Fruit fly (Drosophila melanogaster) whole organism, embryonic: ENCODE results near the gene Bet3.

Source experiments
- Aef1 ChIP-seq: fragments of 200-800 bp; sonication (Bioruptor generic); IDR thresholded peaks from 3 replicates; pipeline ENCODE4 v1.3.6; 2022; ENCODE audit warnings: missing biosample characterization, missing genetic modification characterization
- Asciz ChIP-seq: fragments of 200-800 bp; sonication (Bioruptor generic); optimal IDR thresholded peaks from 2 replicates; lab custom pipeline; 2017; ENCODE audit warnings: missing biosample characterization, mild to moderate bottlenecking, missing genetic modification characterization, missing genetic modification reagents
- CG1024 ChIP-seq: fragments of 200-800 bp; sonication (Bioruptor generic); IDR thresholded peaks from 2 replicates; pipeline ENCODE4 v1.3.6; 2022; ENCODE audit warnings: missing biosample characterization, missing genetic modification characterization
- CG11504 ChIP-seq: fragments of 200-800 bp; sonication (Bioruptor generic); optimal IDR thresholded peaks from 3 replicates; lab custom pipeline; 2019; ENCODE audit warnings: missing biosample characterization, mild to moderate bottlenecking, missing genetic modification characterization, moderate library complexity
- CG13424 ChIP-seq: fragments of 200-800 bp; sonication (Bioruptor generic); optimal IDR thresholded peaks from 2 replicates; lab custom pipeline; 2019; ENCODE audit warnings: missing biosample characterization, mild to moderate bottlenecking, missing genetic modification characterization, moderate library complexity
- CG14050 ChIP-seq: fragments of 200-800 bp; sonication (Bioruptor generic); IDR thresholded peaks from 3 replicates; pipeline ENCODE4 v1.3.6; 2022; ENCODE audit warnings: missing biosample characterization, missing genetic modification characterization
- CG15479 ChIP-seq: fragments of 200-800 bp; sonication (Bioruptor generic); optimal IDR thresholded peaks from 3 replicates; lab custom pipeline; 2019; ENCODE audit warnings: missing biosample characterization, mild to moderate bottlenecking, missing genetic modification characterization, moderate library complexity
- CG15514 ChIP-seq: fragments of 200-800 bp; sonication (Bioruptor generic); optimal IDR thresholded peaks from 3 replicates; lab custom pipeline; 2017; ENCODE audit warnings: missing biosample characterization, missing genetic modification characterization, mild to moderate bottlenecking, moderate library complexity, missing genetic modification reagents
- CG17186 ChIP-seq: fragments of 200-800 bp; sonication (Bioruptor generic); optimal IDR thresholded peaks from 3 replicates; lab custom pipeline; 2017; ENCODE audit warnings: missing biosample characterization, missing genetic modification reagents, missing genetic modification characterization
- CG17829 ChIP-seq: fragments of 200-800 bp; optimal IDR thresholded peaks from 2 replicates; lab custom pipeline; 2019; ENCODE audit warnings: missing biosample characterization, mild to moderate bottlenecking, missing genetic modification characterization, moderate library complexity
- CG2678 ChIP-seq: fragments of 200-800 bp; sonication (Bioruptor generic); optimal IDR thresholded peaks from 3 replicates; lab custom pipeline; 2019; ENCODE audit warnings: missing biosample characterization, mild to moderate bottlenecking, missing genetic modification characterization, moderate library complexity
- CG31388 ChIP-seq: fragments of 200-800 bp; sonication (Bioruptor generic); optimal IDR thresholded peaks from 2 replicates; lab custom pipeline; 2016; ENCODE audit warnings: missing biosample characterization, missing genetic modification characterization
- CG32532 ChIP-seq: fragments of 200-800 bp; sonication (Bioruptor generic); IDR thresholded peaks from 2 replicates; pipeline ENCODE4 v1.3.6; 2022; ENCODE audit warnings: missing biosample characterization, missing genetic modification characterization
- CG4328 ChIP-seq: fragments of 200-800 bp; sonication (Bioruptor generic); optimal IDR thresholded peaks from 3 replicates; lab custom pipeline; 2017; ENCODE audit warnings: missing biosample characterization, missing genetic modification reagents, missing genetic modification characterization
- CG6791 ChIP-seq: fragments of 200-800 bp; sonication (Bioruptor generic); IDR thresholded peaks from 3 replicates; pipeline ENCODE4 v1.3.6; 2022; ENCODE audit warnings: missing biosample characterization, missing genetic modification characterization; ENCODE audit not compliant: partially characterized antibody
- CG8089 ChIP-seq: fragments of 200-800 bp; sonication (Bioruptor generic); optimal IDR thresholded peaks from 3 replicates; lab custom pipeline; 2016; ENCODE audit warnings: missing biosample characterization, missing genetic modification characterization
- CG9609 ChIP-seq: fragments of 200-800 bp; sonication (Bioruptor generic); optimal IDR thresholded peaks from 3 replicates; lab custom pipeline; 2016; ENCODE audit warnings: missing biosample characterization, missing genetic modification characterization
- CG9797 ChIP-seq: fragments of 200-800 bp; sonication (Bioruptor generic); optimal IDR thresholded peaks from 3 replicates; lab custom pipeline; 2018; ENCODE audit warnings: missing biosample characterization, mild to moderate bottlenecking, missing genetic modification characterization
- D ChIP-seq, 2 experiments: fragments of 200-800 bp in 1 of 2; fragments of >200 bp in 1 of 2; sonication (Bioruptor generic) in 1 of 2; optimal IDR thresholded peaks; 2 replicates in 1 of 2; 3 replicates in 1 of 2; lab custom pipeline; 2017; ENCODE audit warnings: mild to moderate bottlenecking in 1 of 2, missing biosample characterization in 1 of 2, missing genetic modification characterization in 1 of 2, missing genetic modification reagents in 1 of 2
- Dref ChIP-seq: fragments of 200-800 bp; sonication (Bioruptor generic); IDR thresholded peaks from 2 replicates; pipeline ENCODE4 v1.3.6; 2022; ENCODE audit warnings: missing biosample characterization, missing genetic modification characterization
- Ets65A ChIP-seq: fragments of 200-800 bp; sonication (Bioruptor generic); peaks from one replicate; lab custom pipeline; 2016; ENCODE audit warnings: missing biosample characterization, missing genetic modification characterization
- Ets97D ChIP-seq: fragments of 200-800 bp; sonication (Bioruptor generic); optimal IDR thresholded peaks from 3 replicates; lab custom pipeline; 2016; ENCODE audit warnings: missing biosample characterization, missing genetic modification characterization
- GATAe ChIP-seq: fragments of 200-800 bp; sonication (Bioruptor generic); conservative IDR thresholded peaks from 2 replicates; pipeline ENCODE4 v1.3.6; 2022; ENCODE audit warnings: missing biosample characterization, missing genetic modification characterization
- Gsc ChIP-seq: fragments of 200-800 bp; sonication (Bioruptor generic); IDR thresholded peaks from 2 replicates; pipeline ENCODE4 v1.3.6; 2022; ENCODE audit warnings: missing biosample characterization, missing genetic modification characterization
- Hand ChIP-seq: fragments of 200-800 bp; sonication (Bioruptor generic); optimal IDR thresholded peaks from 2 replicates; lab custom pipeline; 2017; ENCODE audit warnings: mild to moderate bottlenecking, missing biosample characterization, missing genetic modification reagents, missing genetic modification characterization
- Hsf ChIP-seq: fragments of 200-800 bp; sonication (Bioruptor generic); optimal IDR thresholded peaks from 3 replicates; lab custom pipeline; 2016; ENCODE audit warnings: missing biosample characterization, missing genetic modification characterization
- Neu2 ChIP-seq: fragments of 200-800 bp; sonication (Bioruptor generic); optimal IDR thresholded peaks from 3 replicates; lab custom pipeline; 2016; ENCODE audit warnings: missing biosample characterization, missing genetic modification characterization, borderline replicate concordance
- Oli ChIP-seq: fragments of 200-800 bp; sonication (Bioruptor generic); optimal IDR thresholded peaks from 2 replicates; lab custom pipeline; 2018; ENCODE audit warnings: missing biosample characterization, mild to moderate bottlenecking, missing genetic modification characterization, moderate library complexity
- Pdp1 ChIP-seq, 2 experiments: fragments of 200-800 bp; sonication (Bioruptor generic); optimal IDR thresholded peaks; 3 replicates each; lab custom pipeline; 2016; ENCODE audit warnings: missing biosample characterization in 2 of 2, missing genetic modification characterization in 2 of 2, mild to moderate bottlenecking in 1 of 2, moderate library complexity in 1 of 2
- Sox100B ChIP-seq: fragments of 200-800 bp; sonication (Bioruptor generic); optimal IDR thresholded peaks from 3 replicates; lab custom pipeline; 2018; ENCODE audit warnings: missing biosample characterization, mild to moderate bottlenecking, missing genetic modification characterization
- TFAM ChIP-seq: fragments of 200-800 bp; sonication (Bioruptor generic); optimal IDR thresholded peaks from 2 replicates; lab custom pipeline; 2017; ENCODE audit warnings: missing biosample characterization, missing genetic modification characterization, inconsistent platforms
- Tbp ChIP-seq: fragments of >200 bp; optimal IDR thresholded peaks from 2 replicates; lab custom pipeline; 2018; ENCODE audit warnings: missing biosample characterization, missing genetic modification characterization
- ato ChIP-seq: fragments of 200-800 bp; sonication (Bioruptor generic); IDR thresholded peaks from 2 replicates; pipeline ENCODE4 v1.3.6; 2022; ENCODE audit warnings: missing biosample characterization, missing genetic modification characterization; ENCODE audit not compliant: partially characterized antibody
- grau ChIP-seq: fragments of 200-800 bp; optimal IDR thresholded peaks from 3 replicates; lab custom pipeline; 2019; ENCODE audit warnings: missing biosample characterization, mild to moderate bottlenecking, missing genetic modification characterization, moderate library complexity
- grn ChIP-seq: fragments of 200-800 bp; sonication (Bioruptor generic); optimal IDR thresholded peaks from 3 replicates; lab custom pipeline; 2017; ENCODE audit warnings: missing biosample characterization, missing genetic modification characterization
- ham ChIP-seq: fragments of 200-800 bp; sonication (Bioruptor generic); IDR thresholded peaks from 2 replicates; pipeline ENCODE4 v1.3.6; 2022; ENCODE audit warnings: missing biosample characterization, missing genetic modification characterization
- inv ChIP-seq: fragments of 200-800 bp; sonication (Bioruptor generic); IDR thresholded peaks from 2 replicates; pipeline ENCODE4 v1.3.6; 2022; ENCODE audit warnings: missing biosample characterization, missing genetic modification characterization; ENCODE audit not compliant: partially characterized antibody
- jigr1 ChIP-seq: fragments of 200-800 bp; sonication (Bioruptor generic); IDR thresholded peaks from 3 replicates; pipeline ENCODE4 v1.3.6; 2022; ENCODE audit warnings: missing biosample characterization, missing genetic modification characterization
- kah ChIP-seq: fragments of 200-800 bp; sonication (Bioruptor generic); optimal IDR thresholded peaks from 2 replicates; lab custom pipeline; 2018; ENCODE audit warnings: missing biosample characterization, mild to moderate bottlenecking, missing genetic modification characterization
- lab ChIP-seq: fragments of 200-800 bp; sonication (Bioruptor generic); optimal IDR thresholded peaks from 3 replicates; lab custom pipeline; 2017; ENCODE audit warnings: missing biosample characterization, missing genetic modification characterization, mild to moderate bottlenecking, moderate library complexity, missing genetic modification reagents
- lbe ChIP-seq: fragments of 200-800 bp; sonication (Bioruptor generic); optimal IDR thresholded peaks from 2 replicates; lab custom pipeline; 2016; ENCODE audit warnings: missing biosample characterization, mild to moderate bottlenecking, missing genetic modification characterization
- nom ChIP-seq: fragments of 200-800 bp; sonication (Bioruptor generic); optimal IDR thresholded peaks from 2 replicates; lab custom pipeline; 2017; ENCODE audit warnings: missing biosample characterization, missing genetic modification characterization, mild to moderate bottlenecking, moderate library complexity, missing genetic modification reagents
- otp ChIP-seq: fragments of 200-800 bp; sonication (Bioruptor generic); IDR thresholded peaks from 3 replicates; pipeline ENCODE4, ENCODE4 v1.3.6; 2022; ENCODE audit warnings: missing biosample characterization, missing genetic modification characterization
- sd ChIP-seq: fragments of 200-800 bp; sonication (Bioruptor generic); optimal IDR thresholded peaks from 3 replicates; lab custom pipeline; 2018; ENCODE audit warnings: missing biosample characterization, mild to moderate bottlenecking, missing genetic modification characterization, moderate library complexity
- sug ChIP-seq: fragments of 200-800 bp; optimal IDR thresholded peaks from 2 replicates; lab custom pipeline; 2019; ENCODE audit warnings: missing biosample characterization, mild to moderate bottlenecking, missing genetic modification characterization, moderate library complexity
- tgo ChIP-seq: fragments of 200-800 bp; sonication (Bioruptor generic); IDR thresholded peaks from 3 replicates; pipeline ENCODE4 v1.3.6; 2022; ENCODE audit warnings: missing biosample characterization, missing genetic modification characterization
- tx ChIP-seq: fragments of 200-800 bp; sonication (Bioruptor generic); optimal IDR thresholded peaks from 2 replicates; lab custom pipeline; 2016; ENCODE audit warnings: missing biosample characterization, missing genetic modification characterization
- vfl ChIP-seq: fragments of 200-800 bp; sonication (Bioruptor generic); optimal IDR thresholded peaks from 2 replicates; lab custom pipeline; 2016; ENCODE audit warnings: missing biosample characterization, missing genetic modification characterization
- zen2 ChIP-seq: fragments of 200-800 bp; sonication (Bioruptor generic); IDR thresholded peaks from 3 replicates; pipeline ENCODE4 v1.3.6; 2022; ENCODE audit warnings: missing biosample characterization, missing genetic modification characterization; ENCODE audit not compliant: partially characterized antibody

Bet3 gene

dm6 chr3L:9455819-9456388 lies 13.8 kb upstream of the Bet3 start, which contains the start of the genes phol and CG3552 (continued):
- TF ChIP-seq CG13424 (tag; lab: Kevin White, UChicago): peak; percentile 10
- TF ChIP-seq otp (GFP tag; lab: Robert Waterston, UW): no peak
- TF ChIP-seq CG9609: no peak
- no peak for TF ChIP-seq zen2 (GFP tag; lab: Robert Waterston, UW)
- peak; percentile 27; the same call in 2 of the 3 replicates for TF ChIP-seq CG6791 (GFP tag; lab: Robert Waterston, UW)
- TF ChIP-seq GATAe: no peak
- no peak for TF ChIP-seq Tbp (GFP tag; lab: Kevin White, UChicago)
- TF ChIP-seq Neu2 (GFP tag; lab: Kevin White, UChicago): peak; percentile 17
- TF ChIP-seq CG15479 (GFP tag; lab: Kevin White, UChicago): peak; percentile 83
- TF ChIP-seq lbe (GFP tag; lab: Kevin White, UChicago): no peak
- peak; percentile 64 for TF ChIP-seq Dref (GFP tag; lab: Robert Waterston, UW)
- TF ChIP-seq Pdp1 (GFP tag; optimal IDR thresholded peaks at IDR 0.05; lab: Kevin White, UChicago): peak in 1 of 2 experiments; percentile 31
- peak; percentile 39 for TF ChIP-seq inv
- TF ChIP-seq ato: peak; percentile 16; the same call in 1 of the 2 replicates
- TF ChIP-seq Hand (GFP tag; lab: Kevin White, UChicago): peak; percentile 6
- peak; percentile 16 for TF ChIP-seq CG11504 (tag; lab: Kevin White, UChicago)
- no peak for TF ChIP-seq kah (GFP tag; lab: Kevin White, UChicago)
- no peak for TF ChIP-seq Asciz
- TF ChIP-seq Oli: no peak
- TF ChIP-seq nom (GFP tag; lab: Kevin White, UChicago): no peak
- TF ChIP-seq Ets97D: peak; percentile 41
- peak; percentile 18 for TF ChIP-seq vfl
- TF ChIP-seq CG8089 (GFP tag; lab: Kevin White, UChicago): no peak
- peak; percentile 51 for TF ChIP-seq sd (tag; lab: Kevin White, UChicago)
- peak; percentile 2 for TF ChIP-seq CG2678 (tag; lab: Kevin White, UChicago)
- TF ChIP-seq CG15514 (GFP tag; lab: Kevin White, UChicago): peak; percentile 54
- TF ChIP-seq CG32532 (GFP tag; lab: Robert Waterston, UW): no peak
- peak; percentile 97 for TF ChIP-seq CG17186 (GFP tag; lab: Kevin White, UChicago)
- no peak for TF ChIP-seq CG4328
- TF ChIP-seq grn (GFP tag; lab: Kevin White, UChicago): no peak
- peak; percentile 44 for TF ChIP-seq CG9797 (GFP tag; lab: Kevin White, UChicago)
- TF ChIP-seq CG31388 (GFP tag; lab: Kevin White, UChicago): no peak
- TF ChIP-seq TFAM (GFP tag; lab: Kevin White, UChicago): no peak
- no peak for TF ChIP-seq D (optimal IDR thresholded peaks at IDR 0.05; lab: Kevin White, UChicago)
- no peak for TF ChIP-seq D (GFP tag; optimal IDR thresholded peaks at IDR 0.05; lab: Kevin White, UChicago)
- no peak for TF ChIP-seq CG1024 (GFP tag; lab: Robert Waterston, UW)
- no peak for TF ChIP-seq Sox100B (GFP tag; lab: Kevin White, UChicago)
- TF ChIP-seq CG14050 (GFP tag; lab: Robert Waterston, UW): no peak
- TF ChIP-seq grau (tag; lab: Kevin White, UChicago): no peak
- TF ChIP-seq sug (tag; lab: Kevin White, UChicago): peak; percentile 29
- TF ChIP-seq Aef1 (GFP tag; lab: Robert Waterston, UW): no peak
- TF ChIP-seq ham (GFP tag; lab: Robert Waterston, UW): no peak
- TF ChIP-seq tx (GFP tag; lab: Kevin White, UChicago): no peak
- TF ChIP-seq Gsc: no peak
- TF ChIP-seq Hsf (GFP tag; lab: Kevin White, UChicago): no peak
- TF ChIP-seq jigr1: no peak
- TF ChIP-seq lab (GFP tag; lab: Kevin White, UChicago): peak; percentile 35
- peak; percentile 35 for TF ChIP-seq CG17829 (tag; lab: Kevin White, UChicago)
- TF ChIP-seq Ets65A (GFP tag; lab: Kevin White, UChicago): no peak
- TF ChIP-seq tgo (GFP tag; lab: Robert Waterston, UW): no peak
